Fruit fly (Drosophila melanogaster) whole organism, embryonic: Measurements from ENCODE around the gene CG3534.

Source experiments
- Abd-B ChIP-seq: fragments of 200-800 bp; sonication (Bioruptor generic); optimal IDR thresholded peaks from 2 replicates; lab custom pipeline; 2018; ENCODE audit warnings: missing biosample characterization, mild to moderate bottlenecking, missing genetic modification characterization, moderate library complexity
- Adf1 ChIP-seq: fragments of 200-800 bp; sonication (Bioruptor generic); IDR thresholded peaks from 2 replicates; pipeline ENCODE4 v1.3.6; 2022; ENCODE audit warnings: missing biosample characterization, missing genetic modification characterization
- Awh ChIP-seq: fragments of 200-800 bp; sonication (Bioruptor generic); IDR thresholded peaks from 2 replicates; pipeline ENCODE4, ENCODE4 v1.3.6; 2022; ENCODE audit warnings: missing biosample characterization, missing genetic modification characterization
- CG11695 ChIP-seq: fragments of 200-800 bp; sonication (Bioruptor generic); IDR thresholded peaks from 3 replicates; pipeline ENCODE4 v1.3.6; 2022; ENCODE audit warnings: missing biosample characterization, missing genetic modification characterization
- CG12071 ChIP-seq: fragments of 200-800 bp; sonication (Bioruptor generic); optimal IDR thresholded peaks from 3 replicates; lab custom pipeline; 2018; ENCODE audit warnings: missing biosample characterization, mild to moderate bottlenecking, missing genetic modification characterization
- CG13287 ChIP-seq: fragments of 200-800 bp; sonication (Bioruptor generic); IDR thresholded peaks from 2 replicates; pipeline ENCODE4 v1.3.6; 2022; ENCODE audit warnings: missing biosample characterization, missing genetic modification characterization; ENCODE audit not compliant: partially characterized antibody
- CG13624 ChIP-seq: fragments of 200-800 bp; sonication (Bioruptor generic); optimal IDR thresholded peaks from 2 replicates; lab custom pipeline; 2016; ENCODE audit warnings: missing biosample characterization, missing genetic modification characterization
- CG14667 ChIP-seq: fragments of 200-800 bp; sonication (Bioruptor generic); IDR thresholded peaks from 2 replicates; pipeline ENCODE4 v1.3.6; 2022; ENCODE audit warnings: missing biosample characterization, missing genetic modification characterization
- CG16863 ChIP-seq: fragments of 200-800 bp; sonication (Bioruptor generic); optimal IDR thresholded peaks from 3 replicates; lab custom pipeline; 2016; ENCODE audit warnings: missing biosample characterization, missing genetic modification characterization
- CG17385 ChIP-seq: fragments of 200-800 bp; sonication (Bioruptor generic); optimal IDR thresholded peaks from 3 replicates; lab custom pipeline; 2018; ENCODE audit warnings: missing biosample characterization, mild to moderate bottlenecking, missing genetic modification characterization
- CG1832 ChIP-seq: fragments of 200-800 bp; sonication (Bioruptor generic); optimal IDR thresholded peaks from 2 replicates; lab custom pipeline; 2017; ENCODE audit warnings: missing biosample characterization, mild to moderate bottlenecking, missing genetic modification characterization, inconsistent platforms
- CG18599 ChIP-seq: fragments of 200-800 bp; sonication (Bioruptor generic); optimal IDR thresholded peaks from 3 replicates; lab custom pipeline; 2017; ENCODE audit warnings: missing biosample characterization, missing genetic modification characterization, mild to moderate bottlenecking, moderate library complexity, missing genetic modification reagents
- CG2889 ChIP-seq: fragments of 200-800 bp; sonication (Bioruptor generic); IDR thresholded peaks from 3 replicates; pipeline ENCODE4 v1.3.6; 2022; ENCODE audit warnings: missing biosample characterization, missing genetic modification characterization
- CG3163 ChIP-seq: fragments of 200-800 bp; sonication (Bioruptor generic); optimal IDR thresholded peaks from 3 replicates; lab custom pipeline; 2016; ENCODE audit warnings: missing biosample characterization, missing genetic modification characterization
- CG32767 ChIP-seq: fragments of 200-800 bp; sonication (Bioruptor generic); IDR thresholded peaks from 2 replicates; pipeline ENCODE4 v1.3.6; 2022; ENCODE audit warnings: missing biosample characterization, missing genetic modification characterization
- CG4282 ChIP-seq: fragments of 200-800 bp; sonication (Bioruptor generic); optimal IDR thresholded peaks from 2 replicates; lab custom pipeline; 2016; ENCODE audit warnings: missing biosample characterization, missing genetic modification characterization
- CG4360 ChIP-seq: fragments of 200-800 bp; sonication (Bioruptor generic); IDR thresholded peaks from 2 replicates; pipeline ENCODE4 v1.3.6; 2022; ENCODE audit warnings: missing biosample characterization, missing genetic modification characterization
- CG6791 ChIP-seq: fragments of 200-800 bp; sonication (Bioruptor generic); IDR thresholded peaks from 3 replicates; pipeline ENCODE4 v1.3.6; 2022; ENCODE audit warnings: missing biosample characterization, missing genetic modification characterization; ENCODE audit not compliant: partially characterized antibody
- CG7372 ChIP-seq: fragments of 200-800 bp; sonication (Bioruptor generic); IDR thresholded peaks from 2 replicates; pipeline ENCODE4 v1.3.6; 2022; ENCODE audit warnings: missing biosample characterization, missing genetic modification characterization
- CG8944 ChIP-seq: fragments of 200-800 bp; sonication (Bioruptor generic); optimal IDR thresholded peaks from 3 replicates; lab custom pipeline; 2016; ENCODE audit warnings: missing biosample characterization, missing genetic modification characterization
- CG9609 ChIP-seq: fragments of 200-800 bp; sonication (Bioruptor generic); optimal IDR thresholded peaks from 3 replicates; lab custom pipeline; 2016; ENCODE audit warnings: missing biosample characterization, missing genetic modification characterization
- CkIIα-i1 ChIP-seq: fragments of 200-800 bp; sonication (Bioruptor generic); IDR thresholded peaks from 2 replicates; pipeline ENCODE4 v1.3.6; 2022; ENCODE audit warnings: missing biosample characterization, missing genetic modification characterization
- Dad ChIP-seq: fragments of 200-800 bp; sonication (Bioruptor generic); optimal IDR thresholded peaks from 3 replicates; lab custom pipeline; 2016; ENCODE audit warnings: missing biosample characterization, missing genetic modification characterization
- E2f1 ChIP-seq: fragments of 200-800 bp; sonication (Bioruptor generic); IDR thresholded peaks from 2 replicates; pipeline ENCODE4 v1.3.6; 2022; ENCODE audit warnings: missing biosample characterization, missing genetic modification characterization
- HLH3B ChIP-seq: fragments of 200-800 bp; sonication (Bioruptor generic); IDR thresholded peaks from 2 replicates; pipeline ENCODE4 v1.3.6; 2022; ENCODE audit warnings: missing biosample characterization, missing genetic modification characterization
- HLH4C ChIP-seq: fragments of 200-800 bp; sonication (Bioruptor generic); IDR thresholded peaks from 3 replicates; pipeline ENCODE4 v1.3.6; 2022; ENCODE audit warnings: missing biosample characterization, missing genetic modification characterization; ENCODE audit not compliant: partially characterized antibody
- Kr ChIP-seq: fragments of 200-800 bp; sonication (Bioruptor generic); optimal IDR thresholded peaks from 2 replicates; lab custom pipeline; 2017; ENCODE audit warnings: missing biosample characterization, mild to moderate bottlenecking, missing genetic modification characterization
- Nf-YA ChIP-seq: fragments of 200-800 bp; sonication (Bioruptor generic); IDR thresholded peaks from 2 replicates; pipeline ENCODE4 v1.3.6; 2022; ENCODE audit warnings: missing biosample characterization, missing genetic modification characterization
- Nf-YB ChIP-seq: fragments of 200-800 bp; sonication (Bioruptor generic); optimal IDR thresholded peaks from 3 replicates; lab custom pipeline; 2019; ENCODE audit warnings: missing biosample characterization, mild to moderate bottlenecking, missing genetic modification characterization, moderate library complexity
- Pdp1 ChIP-seq, 2 experiments: fragments of 200-800 bp; sonication (Bioruptor generic); optimal IDR thresholded peaks; 3 replicates each; lab custom pipeline; 2016; ENCODE audit warnings: missing biosample characterization in 2 of 2, missing genetic modification characterization in 2 of 2, mild to moderate bottlenecking in 1 of 2, moderate library complexity in 1 of 2
- Ptx1 ChIP-seq: fragments of 200-800 bp; sonication (Bioruptor generic); IDR thresholded peaks from 2 replicates; pipeline ENCODE4 v1.3.6; 2022; ENCODE audit warnings: missing biosample characterization, missing genetic modification characterization
- Rx ChIP-seq: fragments of 200-800 bp; sonication (Bioruptor generic); IDR thresholded peaks from 2 replicates; pipeline ENCODE4 v1.3.6; 2022; ENCODE audit warnings: missing biosample characterization, missing genetic modification characterization
- Stat92E ChIP-seq, 3 experiments: fragments of >200 bp in 2 of 3; fragments of 200-800 bp in 1 of 3; sonication (Bioruptor generic) in 1 of 3; optimal IDR thresholded peaks; 2 replicates each; lab custom pipeline; 2017 to 2019; ENCODE audit warnings: missing biosample characterization in 3 of 3, missing genetic modification characterization in 3 of 3, mild to moderate bottlenecking in 1 of 3, moderate library complexity in 1 of 3
- bbx ChIP-seq: fragments of 200-800 bp; sonication (Bioruptor generic); IDR thresholded peaks from 2 replicates; pipeline ENCODE4 v1.3.6; 2022; ENCODE audit warnings: missing biosample characterization, missing genetic modification characterization; ENCODE audit not compliant: partially characterized antibody
- cg ChIP-seq: fragments of 200-800 bp; sonication (Bioruptor generic); optimal IDR thresholded peaks from 3 replicates; lab custom pipeline; 2019; ENCODE audit warnings: missing biosample characterization, mild to moderate bottlenecking, missing genetic modification characterization, moderate library complexity
- ci ChIP-seq: fragments of 200-800 bp; sonication (Bioruptor generic); IDR thresholded peaks from 3 replicates; pipeline ENCODE4 v1.3.6; 2022; ENCODE audit warnings: missing biosample characterization, missing genetic modification characterization
- dpn ChIP-seq, 2 experiments: fragments of 200-800 bp; sonication (Bioruptor generic); optimal IDR thresholded peaks; 3 replicates each; lab custom pipeline; 2016; ENCODE audit warnings: missing biosample characterization in 2 of 2, missing genetic modification characterization in 2 of 2
- gcm ChIP-seq: fragments of 200-800 bp; sonication (Bioruptor generic); optimal IDR thresholded peaks from 2 replicates; lab custom pipeline; 2019; ENCODE audit warnings: missing biosample characterization, mild to moderate bottlenecking, missing genetic modification characterization, moderate library complexity
- hb ChIP-seq: fragments of 200-800 bp; sonication (Bioruptor generic); IDR thresholded peaks from 3 replicates; pipeline ENCODE4 v1.3.6; 2022; ENCODE audit warnings: missing biosample characterization, missing genetic modification characterization; ENCODE audit not compliant: partially characterized antibody
- knrl ChIP-seq: fragments of 200-800 bp; sonication (Bioruptor generic); IDR thresholded peaks from 3 replicates; pipeline ENCODE4 v1.3.6; 2022; ENCODE audit warnings: missing biosample characterization, missing genetic modification characterization; ENCODE audit not compliant: partially characterized antibody
- lov ChIP-seq, 2 experiments: fragments of 200-800 bp in 1 of 2; fragments of >200 bp in 1 of 2; sonication (Bioruptor generic) in 1 of 2; IDR thresholded peaks in 1 of 2; optimal IDR thresholded peaks in 1 of 2; 2 replicates in 1 of 2; 3 replicates in 1 of 2; pipeline versions ENCODE4 v1.3.6 to Lab custom; 2017 to 2022; ENCODE audit warnings: missing biosample characterization in 1 of 2, missing genetic modification characterization in 1 of 2
- pho ChIP-seq: fragments of 200-800 bp; sonication (Bioruptor generic); optimal IDR thresholded peaks from 2 replicates; lab custom pipeline; 2016; ENCODE audit warnings: missing biosample characterization, missing genetic modification characterization
- row ChIP-seq: fragments of 200-800 bp; sonication (Bioruptor generic); IDR thresholded peaks from 3 replicates; pipeline ENCODE4 v1.3.6; 2022; ENCODE audit warnings: missing biosample characterization, missing genetic modification characterization
- sr ChIP-seq: fragments of 200-800 bp; sonication (Bioruptor generic); IDR thresholded peaks from 3 replicates; pipeline ENCODE4 v1.3.6; 2022; ENCODE audit warnings: missing biosample characterization, missing genetic modification characterization
- stc ChIP-seq: fragments of 200-800 bp; sonication (Bioruptor generic); IDR thresholded peaks from 2 replicates; pipeline ENCODE4 v1.3.6; 2022; ENCODE audit warnings: missing biosample characterization, missing genetic modification characterization
- trem ChIP-seq: fragments of 200-800 bp; optimal IDR thresholded peaks from 3 replicates; lab custom pipeline; 2019; ENCODE audit warnings: missing biosample characterization, mild to moderate bottlenecking, missing genetic modification characterization, moderate library complexity
- ttk ChIP-seq: fragments of 200-800 bp; sonication (Bioruptor generic); IDR thresholded peaks from 2 replicates; pipeline ENCODE4 v2.1.2; 2022; ENCODE audit warnings: missing biosample characterization, missing genetic modification characterization
- zen ChIP-seq: fragments of 200-800 bp; sonication (Bioruptor generic); optimal IDR thresholded peaks from 3 replicates; lab custom pipeline; 2018; ENCODE audit warnings: missing biosample characterization, mild to moderate bottlenecking, missing genetic modification characterization, moderate library complexity

CG3534 gene

dm6 chr3R:16948667-16949066, 47.6 kb upstream of the CG3534 start (continued):
- TF ChIP-seq CG18599 (GFP tag; lab: Kevin White, UChicago) (no peak), CG4282 (GFP tag; lab: Kevin White, UChicago) (no peak), CG3163 (peak; percentile 4), Awh (GFP tag; lab: Robert Waterston, UW) (peak; percentile 44; the same call in 1 of the 2 replicates), CG9609 (GFP tag; lab: Kevin White, UChicago) (peak; percentile 15), Kr (GFP tag; lab: Kevin White, UChicago) (no peak), sr (GFP tag; lab: Robert Waterston, UW) (peak; percentile 73; the same call in 2 of the 3 replicates), HLH4C (GFP tag; lab: Robert Waterston, UW) (0 out of 3 replicates have a peak, but pooled peaks have one; percentile 34), Stat92E (GFP tag; optimal IDR thresholded peaks at IDR 0.05; lab: Kevin White, UChicago) (no peak), Ptx1 (GFP tag; lab: Robert Waterston, UW) (peak; percentile 48), CG12071 (GFP tag; lab: Kevin White, UChicago) (no peak), CG14667 (GFP tag; lab: Robert Waterston, UW) (0 out of 2 replicates have a peak, but pooled peaks have one; percentile 19), CG13624 (peak; percentile 47), CG7372 (peak; percentile 34; the same call in 1 of the 2 replicates), Pdp1 (GFP tag; optimal IDR thresholded peaks at IDR 0.05; lab: Kevin White, UChicago) (peak in 1 of 2 experiments; percentile 16), pho (GFP tag; lab: Kevin White, UChicago) (peak; percentile 41), knrl (GFP tag; lab: Robert Waterston, UW) (0 out of 3 replicates have a peak, but pooled peaks have one; percentile 28), row (GFP tag; lab: Robert Waterston, UW) (peak; percentile 53), HLH3B (GFP tag; lab: Robert Waterston, UW) (0 out of 2 replicates have a peak, but pooled peaks have one; percentile 19), CG1832 (peak; percentile 99), cg (GFP tag; lab: Kevin White, UChicago) (peak; percentile 68), gcm (GFP tag; lab: Kevin White, UChicago) (peak; percentile 23), ci (GFP tag; lab: Robert Waterston, UW) (peak; percentile 71; the same call in 2 of the 3 replicates), Rx (GFP tag; lab: Robert Waterston, UW) (0 out of 2 replicates have a peak, but pooled peaks have one; percentile 6), CG6791 (peak; percentile 62; the same call in 1 of the 3 replicates), lov (optimal IDR thresholded peaks at IDR 0.05; lab: Kevin White, UChicago) (no peak), lov (GFP tag; IDR thresholded peaks at IDR 0.05; lab: Robert Waterston, UW) (0 out of 3 replicates have a peak, but pooled peaks have one; percentile 26), bbx (GFP tag; lab: Robert Waterston, UW) (peak; percentile 54; the same call in 1 of the 2 replicates), CG8944 (peak; percentile 8), CG13287 (GFP tag; lab: Robert Waterston, UW) (peak; percentile 42; the same call in 1 of the 2 replicates), stc (peak; percentile 30; the same call in 1 of the 2 replicates), Nf-YA (GFP tag; lab: Robert Waterston, UW) (peak; percentile 69), ttk (GFP tag; lab: Robert Waterston, UW) (peak; percentile 41; the same call in 1 of the 2 replicates), trem (tag; lab: Kevin White, UChicago) (peak; percentile 45), CG11695 (GFP tag; lab: Robert Waterston, UW) (0 out of 3 replicates have a peak, but pooled peaks have one; percentile 26), Dad (GFP tag; lab: Kevin White, UChicago) (no peak), CG2889 (GFP tag; lab: Robert Waterston, UW) (peak; percentile 48; the same call in 1 of the 3 replicates), CG4360 (0 out of 2 replicates have a peak, but pooled peaks have one; percentile 32), CkIIα-i1 (GFP tag; lab: Robert Waterston, UW) (no peak), hb (GFP tag; lab: Robert Waterston, UW) (peak; percentile 17; the same call in 1 of the 3 replicates), CG16863 (peak; percentile 25), Abd-B (GFP tag; lab: Kevin White, UChicago) (peak; percentile 65), E2f1 (0 out of 2 replicates have a peak, but pooled peaks have one; percentile 35), zen (peak; percentile 74), CG17385 (no peak), Adf1 (peak; percentile 98), CG32767 (GFP tag; lab: Robert Waterston, UW) (peak; percentile 65; the same call in 1 of the 2 replicates), dpn (GFP tag; optimal IDR thresholded peaks at IDR 0.05; lab: Kevin White, UChicago) (peak in 1 of 2 experiments; percentile 39), Nf-YB (GFP tag; lab: Kevin White, UChicago) (peak; percentile 93)
